Worm (Caenorhabditis elegans): ENCODE measurements around the gene F31E8.5.
A peak's percentile ranks its signal among the peaks of the same experiment; 100 is the strongest.

Gene F31E8.5

ce11 chrII:6827388-6827787 lies 20.3 kb upstream of the F31E8.5 start (continued):
- TF ChIP-seq hlh-30 (tag; optimal IDR thresholded peaks at IDR 0.05; ENCODE audit: insufficient read depth): no peak
- no peak for TF ChIP-seq hlh-8 (tag; optimal IDR thresholded peaks at IDR 0.05)
- TF ChIP-seq F13H6.1 (tag; optimal IDR thresholded peaks at IDR 0.05): peak; percentile 20
- peak; percentile 15 for TF ChIP-seq pros-1 (tag; optimal IDR thresholded peaks at IDR 0.05)
- TF ChIP-seq dmd-4 (tag; optimal IDR thresholded peaks at IDR 0.05; ENCODE audit: borderline replicate concordance): peak; percentile 50
- no peak for TF ChIP-seq ztf-16 (tag; optimal IDR thresholded peaks at IDR 0.05)
- TF ChIP-seq nhr-232 (tag; optimal IDR thresholded peaks at IDR 0.05): no peak
- peak; percentile 68 for TF ChIP-seq ceh-18 (tag; optimal IDR thresholded peaks at IDR 0.05)
- TF ChIP-seq ref-2 (tag; optimal IDR thresholded peaks at IDR 0.05): peak; percentile 62
- no peak for TF ChIP-seq hlh-13 (GFP tag; optimal IDR thresholded peaks at IDR 0.05)
- no peak for TF ChIP-seq C38D4.7 (GFP tag; optimal IDR thresholded peaks at IDR 0.05)
- no peak for TF ChIP-seq ets-4 (tag; optimal IDR thresholded peaks at IDR 0.05)
- no peak for TF ChIP-seq pha-4 (tag; optimal IDR thresholded peaks at IDR 0.05)
- no peak for TF ChIP-seq ceh-9 (tag; optimal IDR thresholded peaks at IDR 0.05)
- TF ChIP-seq fkh-10 (GFP tag; optimal IDR thresholded peaks at IDR 0.05): no peak

ce11 chrII:6826726-6827125 lies 19.7 kb upstream of the F31E8.5 start:
- TF ChIP-seq ceh-45 (GFP tag; IDR thresholded peaks at IDR 0.05) (no peak), rnt-1 (tag; optimal IDR thresholded peaks at IDR 0.05) (peak; percentile 31), odd-2 (tag; optimal IDR thresholded peaks at IDR 0.05) (no peak), gmeb-2 (tag; optimal IDR thresholded peaks at IDR 0.05) (no peak), che-1 (tag; optimal IDR thresholded peaks at IDR 0.05) (no peak), hlh-8 (tag; optimal IDR thresholded peaks at IDR 0.05) (peak; percentile 12), unc-3 (GFP tag; conservative IDR thresholded peaks at IDR 0.05) (no peak), unc-3 (tag; optimal IDR thresholded peaks at IDR 0.05) (no peak), pqm-1 (tag; optimal IDR thresholded peaks at IDR 0.05) (no peak), ceh-19 (GFP tag; optimal IDR thresholded peaks at IDR 0.05) (no peak), ceh-18 (tag; optimal IDR thresholded peaks at IDR 0.05) (peak; percentile 46), nhr-11 (tag; optimal IDR thresholded peaks at IDR 0.05) (no peak), pros-1 (tag; optimal IDR thresholded peaks at IDR 0.05) (no peak), nfya-1 (tag; optimal IDR thresholded peaks at IDR 0.05) (peak; percentile 39), unc-86 (tag; optimal IDR thresholded peaks at IDR 0.05) (no peak), ztf-16 (tag; optimal IDR thresholded peaks at IDR 0.05) (no peak), pha-4 (tag; optimal IDR thresholded peaks at IDR 0.05) (no peak), npax-4 (tag; optimal IDR thresholded peaks at IDR 0.05) (no peak), hlh-15 (tag; optimal IDR thresholded peaks at IDR 0.05) (no peak), ref-2 (tag; optimal IDR thresholded peaks at IDR 0.05) (no peak), hlh-30 (tag; optimal IDR thresholded peaks at IDR 0.05; ENCODE audit: insufficient read depth) (peak; percentile 11), unc-55 (GFP tag; optimal IDR thresholded peaks at IDR 0.05) (no peak), C08G9.2 (tag; optimal IDR thresholded peaks at IDR 0.05) (no peak), elt-4 (tag; optimal IDR thresholded peaks at IDR 0.05) (no peak), elt-2 (tag; optimal IDR thresholded peaks at IDR 0.05) (no peak), ets-4 (tag; optimal IDR thresholded peaks at IDR 0.05) (no peak), pat-9 (tag; optimal IDR thresholded peaks at IDR 0.05) (no peak), F13H6.1 (tag; optimal IDR thresholded peaks at IDR 0.05) (no peak), ceh-6 (GFP tag; optimal IDR thresholded peaks at IDR 0.05) (no peak), lim-6 (tag; optimal IDR thresholded peaks at IDR 0.05) (no peak), ceh-34 (tag; optimal IDR thresholded peaks at IDR 0.05) (peak; percentile 78), zip-5 (tag; optimal IDR thresholded peaks at IDR 0.05) (no peak), unc-42 (tag; optimal IDR thresholded peaks at IDR 0.05) (peak; percentile 44), ceh-24 (tag; optimal IDR thresholded peaks at IDR 0.05) (no peak), tbx-7 (tag; optimal IDR thresholded peaks at IDR 0.05) (no peak), ceh-31 (tag; optimal IDR thresholded peaks at IDR 0.05) (no peak), syd-9 (tag; optimal IDR thresholded peaks at IDR 0.05) (no peak), hlh-6 (tag; optimal IDR thresholded peaks at IDR 0.05) (no peak), sox-4 (tag; optimal IDR thresholded peaks at IDR 0.05) (no peak), tbx-2 (tag; optimal IDR thresholded peaks at IDR 0.05) (no peak), pag-3 (tag; optimal IDR thresholded peaks at IDR 0.05; ENCODE audit: borderline replicate concordance) (no peak)
